In genomic region chrX:11499738-11500137, ce11 we compare ENCODE assay signal across 5 worm cellular contexts.
A peak's percentile ranks its signal among the peaks of the same experiment; 100 is the strongest.
TF ChIP-seq lines count a peak whose summit lies in the region.

Gene T25C12.3, minus strand, starts transcription at chrX:11499999.

TF ChIP-seq in whole organism, L1 larva, 84 proteins besides CTCF, POLR2A, EP300 and RAD21:
- TF ChIP-seq ztf-4 (tag; optimal IDR thresholded peaks at IDR 0.05; lab: Kevin White, UChicago) (no peak), elt-2 (tag; optimal IDR thresholded peaks at IDR 0.05; lab: Kevin White, UChicago) (peak; percentile 47), nhr-11 (tag; optimal IDR thresholded peaks at IDR 0.05; lab: Kevin White, UChicago) (no peak), fkh-8 (tag; optimal IDR thresholded peaks at IDR 0.05; lab: Kevin White, UChicago) (no peak), nhr-84 (tag; optimal IDR thresholded peaks at IDR 0.05; lab: Kevin White, UChicago) (no peak), lin-15B (tag; optimal IDR thresholded peaks at IDR 0.05; lab: Kevin White, UChicago) (no peak), ceh-90 (tag; optimal IDR thresholded peaks at IDR 0.05; lab: Kevin White, UChicago) (no peak)
TF ChIP-seq in whole organism, L1 larva: peak in this region for 1.

TF ChIP-seq in whole organism, L2 larva, 48 proteins besides CTCF, POLR2A, EP300 and RAD21:
- TF ChIP-seq fos-1 (tag; optimal IDR thresholded peaks at IDR 0.05; lab: Kevin White, UChicago) (peak; percentile 55), unc-39 (tag; optimal IDR thresholded peaks at IDR 0.05; lab: Kevin White, UChicago) (no peak)

TF ChIP-seq in whole organism, L3 larva, 47 proteins besides CTCF, POLR2A, EP300 and RAD21:
- no peak for TF ChIP-seq ceh-9 (tag; optimal IDR thresholded peaks at IDR 0.05; lab: Kevin White, UChicago)
- peak; percentile 80 for TF ChIP-seq elt-2 (tag; optimal IDR thresholded peaks at IDR 0.05; lab: Kevin White, UChicago)

TF ChIP-seq in whole organism, L4 larva, 104 proteins besides CTCF, POLR2A, EP300 and RAD21:
- TF ChIP-seq unc-130 (GFP tag; optimal IDR thresholded peaks at IDR 0.05; lab: Kevin White, UChicago) (no peak), Y105C5A.15 (GFP tag; IDR thresholded peaks at IDR 0.05; lab: Robert Waterston, UW) (no peak), pqm-1 (tag; optimal IDR thresholded peaks at IDR 0.05; lab: Kevin White, UChicago) (peak; percentile 82), hif-1 (tag; optimal IDR thresholded peaks at IDR 0.05; lab: Kevin White, UChicago) (no peak), nhr-28 (tag; optimal IDR thresholded peaks at IDR 0.05; lab: Kevin White, UChicago) (peak; percentile 47), unc-62 (GFP tag; optimal IDR thresholded peaks at IDR 0.05 in 1 of 2; lab: Kevin White, UChicago) (peak in 1 of 2 experiments; percentile 72), unc-62 (tag; optimal IDR thresholded peaks at IDR 0.05; lab: Kevin White, UChicago) (no peak), dve-1 (tag; optimal IDR thresholded peaks at IDR 0.05; lab: Kevin White, UChicago; ENCODE audit: insufficient read depth) (peak; percentile 40), spr-1 (tag; optimal IDR thresholded peaks at IDR 0.05; lab: Kevin White, UChicago) (no peak), nhr-42 (GFP tag; IDR thresholded peaks at IDR 0.05; lab: Robert Waterston, UW) (no peak), nhr-11 (tag; optimal IDR thresholded peaks at IDR 0.05; lab: Kevin White, UChicago) (no peak), R02D3.7 (tag; optimal IDR thresholded peaks at IDR 0.05; lab: Kevin White, UChicago) (no peak), F10B5.3 (tag; optimal IDR thresholded peaks at IDR 0.05; lab: Kevin White, UChicago) (no peak), php-3 (GFP tag; IDR thresholded peaks at IDR 0.05; lab: Robert Waterston, UW) (peak; percentile 64; the same call in 1 of the 2 replicates), tra-1 (GFP tag; IDR thresholded peaks at IDR 0.05; lab: Robert Waterston, UW) (peak; percentile 43), ces-1 (GFP tag; optimal IDR thresholded peaks at IDR 0.05; lab: Kevin White, UChicago) (no peak), snpc-4 (tag; optimal IDR thresholded peaks at IDR 0.05; lab: Kevin White, UChicago) (no peak), hlh-11 (tag; optimal IDR thresholded peaks at IDR 0.05; lab: Kevin White, UChicago) (peak; percentile 51), lir-3 (tag; optimal IDR thresholded peaks at IDR 0.05; lab: Kevin White, UChicago) (no peak), zip-11 (GFP tag; IDR thresholded peaks at IDR 0.05; lab: Robert Waterston, UW) (no peak), daf-16 (GFP tag; optimal IDR thresholded peaks at IDR 0.05; lab: Kevin White, UChicago) (no peak), daf-16 (tag; optimal IDR thresholded peaks at IDR 0.05; lab: Kevin White, UChicago) (peak; percentile 18), mxl-3 (GFP tag; optimal IDR thresholded peaks at IDR 0.05; lab: Kevin White, UChicago) (peak; percentile 50), vab-7 (GFP tag; IDR thresholded peaks at IDR 0.05; lab: Robert Waterston, UW) (no peak), T20F7.1 (GFP tag; optimal IDR thresholded peaks at IDR 0.05; lab: Kevin White, UChicago) (no peak), lin-39 (tag; optimal IDR thresholded peaks at IDR 0.05; lab: Kevin White, UChicago) (no peak), dmd-6 (GFP tag; IDR thresholded peaks at IDR 0.05; lab: Robert Waterston, UW) (peak; percentile 76)

TF ChIP-seq in whole organism, young adult, 124 proteins besides CTCF, POLR2A, EP300 and RAD21:
- TF ChIP-seq dox-1 (GFP tag; IDR thresholded peaks at IDR 0.05; lab: Robert Waterston, UW) (0 out of 2 replicates have a peak, but pooled peaks have one; percentile 28), nhr-80 (tag; optimal IDR thresholded peaks at IDR 0.05; lab: Kevin White, UChicago) (peak; percentile 85), attf-6 (GFP tag; IDR thresholded peaks at IDR 0.05; lab: Robert Waterston, UW) (no peak)
